Worm (Caenorhabditis elegans) whole organism, L1 larva: ENCODE data around the gene dpy-3.

ENCODE experiments used
- aly-2 ChIP-seq: fragments of 150-350 bp; optimal IDR thresholded peaks from 2 replicates; lab custom pipeline; 2014; ENCODE audit warnings: missing biosample characterization, missing genetic modification characterization
- ceh-63 ChIP-seq: fragments of 200-800 bp; sonication (Bioruptor generic); optimal IDR thresholded peaks from 2 replicates; lab custom pipeline; 2018; ENCODE audit warnings: mild to moderate bottlenecking, missing genetic modification characterization, missing compliant biosample characterization
- ceh-82 ChIP-seq, 3 experiments: fragments of 150-350 bp in 1 of 3; sonication (generic microtip) in 2 of 3; optimal IDR thresholded peaks; 2 replicates each; lab custom pipeline; 2014 to 2017; ENCODE audit warnings: missing biosample characterization in 3 of 3, missing genetic modification characterization in 3 of 3
- ces-1 ChIP-seq: fragments of 150-350 bp; optimal IDR thresholded peaks from 2 replicates; lab custom pipeline; 2014; ENCODE audit warnings: missing biosample characterization, missing genetic modification reagents, missing genetic modification characterization
- dpl-1 ChIP-seq, 3 experiments: fragments of 150-350 bp in 2 of 3; sonication (generic microtip) in 1 of 3; optimal IDR thresholded peaks; 2 replicates each; lab custom pipeline; 2014 to 2017; ENCODE audit warnings: missing biosample characterization in 3 of 3, missing genetic modification characterization in 3 of 3, missing genetic modification reagents in 3 of 3
- dsc-1 ChIP-seq: sonication (generic microtip); optimal IDR thresholded peaks from 2 replicates; lab custom pipeline; 2016; ENCODE audit warnings: mild to moderate bottlenecking, missing genetic modification characterization, missing compliant biosample characterization
- efl-1 ChIP-seq, 4 experiments: fragments of 150-350 bp; optimal IDR thresholded peaks in 3 of 4; peaks in 1 of 4; 1 replicate in 1 of 4; 2 replicates in 3 of 4; lab custom pipeline; 2014; ENCODE audit warnings: missing biosample characterization in 2 of 4, missing genetic modification characterization in 2 of 4, missing genetic modification reagents in 2 of 4
- egl-27 ChIP-seq, 2 experiments: fragments of 150-350 bp in 1 of 2; sonication (generic microtip); optimal IDR thresholded peaks; 3 replicates each; lab custom pipeline; 2017 to 2018; ENCODE audit warnings: missing biosample characterization in 2 of 2, missing genetic modification characterization in 2 of 2, missing genetic modification reagents in 2 of 2
- fkh-10 ChIP-seq: sonication (generic microtip); optimal IDR thresholded peaks from 2 replicates; lab custom pipeline; 2017; ENCODE audit warnings: missing biosample characterization, missing genetic modification reagents, missing genetic modification characterization
- fkh-4 ChIP-seq: sonication (generic microtip); optimal IDR thresholded peaks from 2 replicates; lab custom pipeline; 2016; ENCODE audit warnings: missing compliant biosample characterization, missing genetic modification characterization, borderline replicate concordance
- grh-1 ChIP-seq: fragments of 200-800 bp; sonication (Bioruptor generic); IDR thresholded peaks from 2 replicates; pipeline ENCODE4 v1.3.6; 2022; ENCODE audit warnings: missing genetic modification reagents, missing genetic modification characterization, missing compliant biosample characterization
- hlh-4 ChIP-seq: sonication (generic microtip); optimal IDR thresholded peaks from 2 replicates; lab custom pipeline; 2016; ENCODE audit warnings: mild to moderate bottlenecking, missing genetic modification characterization, missing compliant biosample characterization
- irx-1 ChIP-seq: sonication (generic microtip); optimal IDR thresholded peaks from 2 replicates; lab custom pipeline; 2016; ENCODE audit warnings: missing genetic modification characterization, missing compliant biosample characterization
- lin-14 ChIP-seq: fragments of 200-800 bp; sonication (Bioruptor generic); optimal IDR thresholded peaks from 2 replicates; lab custom pipeline; 2018; ENCODE audit warnings: mild to moderate bottlenecking, missing genetic modification characterization, moderate library complexity, missing compliant biosample characterization
- lin-15B ChIP-seq: fragments of 150-350 bp; sonication (generic microtip); optimal IDR thresholded peaks from 3 replicates; lab custom pipeline; 2014; ENCODE audit warnings: missing biosample characterization, missing genetic modification characterization
- lin-35 ChIP-seq, 2 experiments: fragments of 150-350 bp; optimal IDR thresholded peaks; 2 replicates each; lab custom pipeline; 2014; ENCODE audit warnings: missing biosample characterization in 2 of 2, missing genetic modification characterization in 2 of 2, missing genetic modification reagents in 2 of 2
- lin-39 ChIP-seq: fragments of 150-350 bp; optimal IDR thresholded peaks from 2 replicates; lab custom pipeline; 2014; ENCODE audit warnings: missing biosample characterization, missing genetic modification reagents, missing genetic modification characterization
- lir-3 ChIP-seq: sonication (generic microtip); optimal IDR thresholded peaks from 2 replicates; lab custom pipeline; 2016; ENCODE audit warnings: mild to moderate bottlenecking, missing genetic modification characterization, moderate library complexity, missing compliant biosample characterization; ENCODE audit not compliant: poor library complexity
- lsy-2 ChIP-seq, 2 experiments: fragments of 150-350 bp; optimal IDR thresholded peaks; 2 replicates each; lab custom pipeline; 2014; ENCODE audit warnings: missing biosample characterization in 2 of 2, missing genetic modification characterization in 2 of 2
- mef-2 ChIP-seq: fragments of 150-350 bp; optimal IDR thresholded peaks from 2 replicates; lab custom pipeline; 2014; ENCODE audit warnings: missing biosample characterization, missing genetic modification characterization
- nhr-71 ChIP-seq: sonication (generic microtip); optimal IDR thresholded peaks from 2 replicates; lab custom pipeline; 2016; ENCODE audit warnings: mild to moderate bottlenecking, missing genetic modification characterization, moderate library complexity, missing compliant biosample characterization
- nhr-84 ChIP-seq: sonication (generic microtip); optimal IDR thresholded peaks from 2 replicates; lab custom pipeline; 2017; ENCODE audit warnings: missing biosample characterization, missing genetic modification characterization
- rnt-1 ChIP-seq: sonication (generic microtip); optimal IDR thresholded peaks from 2 replicates; lab custom pipeline; 2016; ENCODE audit warnings: mild to moderate bottlenecking, missing genetic modification characterization, moderate library complexity, missing compliant biosample characterization
- skn-1 ChIP-seq: fragments of 150-350 bp; optimal IDR thresholded peaks from 2 replicates; lab custom pipeline; 2014; ENCODE audit warnings: missing biosample characterization, missing genetic modification characterization
- snpc-4 ChIP-seq: fragments of 150-350 bp; optimal IDR thresholded peaks from 2 replicates; lab custom pipeline; 2014; ENCODE audit warnings: missing biosample characterization, missing genetic modification characterization
- snu-23 ChIP-seq: sonication (generic microtip); optimal IDR thresholded peaks from 2 replicates; lab custom pipeline; 2016; ENCODE audit warnings: missing genetic modification characterization, missing compliant biosample characterization
- tlp-1 ChIP-seq: fragments of 150-350 bp; optimal IDR thresholded peaks from 2 replicates; lab custom pipeline; 2014; ENCODE audit warnings: missing biosample characterization, missing genetic modification characterization
- zag-1 ChIP-seq: fragments of 150-350 bp; optimal IDR thresholded peaks from 2 replicates; lab custom pipeline; 2014; ENCODE audit warnings: missing biosample characterization, missing genetic modification characterization
- ztf-11 ChIP-seq, 2 experiments: sonication (generic microtip); optimal IDR thresholded peaks; 2 replicates each; lab custom pipeline; 2016 to 2017; ENCODE audit warnings: missing genetic modification characterization in 2 of 2, missing biosample characterization in 1 of 2, missing compliant biosample characterization in 1 of 2
- ztf-4 ChIP-seq: fragments of 150-350 bp; optimal IDR thresholded peaks from 2 replicates; lab custom pipeline; 2014; ENCODE audit warnings: missing biosample characterization, missing genetic modification characterization

Gene dpy-3

DNA sequence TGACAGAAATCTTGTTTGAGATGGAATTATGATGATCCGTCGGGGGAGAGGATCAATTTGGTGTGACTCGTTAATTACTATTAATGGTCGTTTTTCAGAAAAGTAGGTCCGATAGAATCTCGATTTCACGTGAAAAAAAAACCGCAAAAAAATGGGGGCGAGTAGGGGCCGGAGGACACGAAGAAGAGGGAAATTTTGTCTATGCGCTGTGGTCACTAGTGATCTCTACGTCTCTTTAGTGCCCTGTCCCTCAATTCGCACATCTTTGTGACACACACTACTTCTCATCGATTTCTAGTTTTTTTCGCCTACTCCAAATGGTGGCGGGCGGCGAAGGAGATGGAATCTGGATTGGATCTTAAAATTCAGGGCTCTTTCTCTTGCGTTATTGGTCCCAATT, 4.8 kb downstream of the dpy-3 start:
- peak in 1 of 3 experiments; percentile 41 for TF ChIP-seq ceh-82 (tag; optimal IDR thresholded peaks at IDR 0.05; lab: Kevin White, UChicago)
- no peak for TF ChIP-seq ceh-63 (GFP tag; lab: Kevin White, UChicago)
- no peak for TF ChIP-seq ces-1 (GFP tag; lab: Kevin White, UChicago)
- peak; percentile 49 for TF ChIP-seq lin-14 (GFP tag; lab: Kevin White, UChicago)
- TF ChIP-seq ztf-4 (tag; lab: Kevin White, UChicago), result no peak
- TF ChIP-seq skn-1 (tag; lab: Kevin White, UChicago), result peak; percentile 42
- no peak for TF ChIP-seq lin-35 (GFP tag; optimal IDR thresholded peaks at IDR 0.05; lab: Kevin White, UChicago)
- peak; percentile 12 for TF ChIP-seq snu-23 (GFP tag; lab: Kevin White, UChicago)

DNA sequence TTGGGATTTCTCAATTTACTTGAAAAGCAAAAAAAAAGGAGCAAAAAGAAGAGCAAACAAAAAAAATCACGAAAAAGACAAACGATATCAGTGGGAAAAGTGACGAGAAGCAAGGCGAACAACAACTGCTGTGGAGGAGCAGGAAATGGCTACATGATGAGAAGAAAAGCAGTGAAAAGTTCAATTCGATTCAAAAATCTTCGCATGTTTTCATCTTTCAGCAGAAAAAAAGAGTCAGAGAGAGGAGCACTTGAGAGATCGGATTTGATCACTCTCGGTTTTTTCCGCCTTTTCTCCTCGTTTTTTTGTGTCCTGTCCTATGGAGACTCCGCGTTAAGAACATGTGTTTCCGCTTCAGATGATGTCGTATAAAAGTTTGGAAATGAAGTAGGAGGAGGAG, 6.5 kb downstream of the dpy-3 start:
- TF ChIP-seq nhr-71 (peak; percentile 34), lin-14 (GFP tag; lab: Kevin White, UChicago) (peak; percentile 86), dsc-1 (peak; percentile 15), mef-2 (tag; lab: Kevin White, UChicago) (no peak), snu-23 (GFP tag; lab: Kevin White, UChicago) (peak; percentile 17), fkh-10 (GFP tag; lab: Kevin White, UChicago) (peak; percentile 91), skn-1 (tag; lab: Kevin White, UChicago) (peak; percentile 19), lsy-2 (tag; optimal IDR thresholded peaks at IDR 0.05; lab: Kevin White, UChicago) (peak in 1 of 2 experiments; percentile 27), ztf-4 (tag; lab: Kevin White, UChicago) (no peak), lin-15B (no peak), efl-1 (optimal IDR thresholded peaks at IDR 0.05; lab: Kevin White, UChicago) (no peak), efl-1 (GFP tag; optimal IDR thresholded peaks at IDR 0.05 in 1 of 2; lab: Kevin White, UChicago) (peak in 1 of 2 experiments; percentile 40)

DNA sequence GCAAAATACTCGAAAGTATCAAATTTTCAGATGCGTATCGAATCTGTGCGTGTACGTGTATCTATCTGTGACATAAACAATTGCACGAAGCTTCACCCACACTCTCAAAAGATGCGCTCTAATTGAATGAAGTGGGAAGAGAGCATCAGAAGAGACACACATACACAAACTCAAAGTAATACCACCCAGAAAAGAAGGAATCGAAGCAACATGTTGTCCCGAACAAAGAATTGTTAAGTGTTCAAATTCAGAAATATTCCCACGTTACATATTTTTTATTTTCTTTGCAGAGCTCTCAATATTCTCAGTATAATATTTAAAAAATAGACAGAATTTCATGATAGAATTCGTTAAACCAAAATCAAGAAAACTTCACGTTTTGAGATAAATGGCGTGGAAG, 8.5 kb downstream of the dpy-3 start:
- TF ChIP-seq lin-14 (GFP tag; lab: Kevin White, UChicago), result peak; percentile 32
- TF ChIP-seq grh-1 (GFP tag; lab: Robert Waterston, UW), result no peak

DNA sequence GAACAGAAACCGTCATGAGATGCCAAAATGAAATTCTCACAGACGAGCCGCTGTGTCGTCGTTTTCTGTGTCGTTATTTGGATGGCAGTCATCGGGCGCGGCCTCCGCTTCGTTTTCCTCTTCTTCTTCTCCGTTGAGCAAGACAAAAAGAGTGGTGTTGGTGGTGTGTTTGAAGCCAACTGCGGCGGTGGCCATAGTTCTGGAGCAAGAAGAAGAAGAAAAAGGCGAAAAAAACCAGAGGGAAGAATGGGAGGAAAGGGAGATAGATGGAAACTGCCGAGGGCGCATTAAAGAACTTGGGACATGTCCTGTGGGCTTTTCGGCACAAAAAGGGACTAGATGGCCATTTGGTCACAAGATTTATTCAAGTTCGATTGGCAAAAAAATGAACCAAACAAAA, 13.8 kb downstream of the dpy-3 start, which contains the start of gene F53B1.9:
Gene F53B1.9, minus strand, starts transcription at position 195 of the 400 bp plus-strand sequence.
- TF ChIP-seq lin-14 (GFP tag; lab: Kevin White, UChicago) (peak; percentile 69), snpc-4 (no peak), aly-2 (tag; lab: Kevin White, UChicago) (no peak), irx-1 (tag; lab: Kevin White, UChicago) (no peak), egl-27 (tag; optimal IDR thresholded peaks at IDR 0.05; lab: Kevin White, UChicago) (no peak), tlp-1 (tag; lab: Kevin White, UChicago) (no peak), grh-1 (GFP tag; lab: Robert Waterston, UW) (no peak), lir-3 (tag; lab: Kevin White, UChicago) (no peak)

DNA sequence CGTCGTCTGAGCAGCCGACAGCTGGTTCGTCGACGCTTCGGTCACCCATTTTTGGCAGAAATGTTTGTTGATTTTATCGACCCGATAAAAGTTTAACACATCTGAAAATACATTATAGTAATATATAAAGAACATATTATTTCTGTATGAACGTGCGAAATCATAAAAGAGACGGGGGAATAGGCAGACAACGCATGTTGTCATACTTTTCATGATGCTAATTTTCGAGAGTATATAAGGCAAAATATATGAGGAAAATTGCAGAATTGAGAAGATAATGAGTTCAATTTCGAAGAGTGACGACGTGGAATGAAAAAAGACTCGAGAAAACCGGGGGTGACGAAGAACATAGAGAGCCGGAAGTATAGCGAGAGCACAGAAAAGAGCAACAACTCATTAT, 15.3 kb downstream of the dpy-3 start, which contains the start of gene F53B1.8:
Gene F53B1.8, minus strand, starts transcription at position 101 of the 400 bp plus-strand sequence.
- no peak for TF ChIP-seq lin-39 (tag; lab: Kevin White, UChicago)
- no peak for TF ChIP-seq nhr-84
- no peak for TF ChIP-seq hlh-4 (tag; lab: Kevin White, UChicago)
- TF ChIP-seq efl-1 (optimal IDR thresholded peaks at IDR 0.05; lab: Kevin White, UChicago), result no peak
- peak in 1 of 2 experiments; percentile 77 for TF ChIP-seq efl-1 (GFP tag; optimal IDR thresholded peaks at IDR 0.05 in 1 of 2; lab: Kevin White, UChicago)
- no peak for TF ChIP-seq dpl-1 (GFP tag; optimal IDR thresholded peaks at IDR 0.05; lab: Kevin White, UChicago)
- no peak for TF ChIP-seq zag-1
- TF ChIP-seq lin-14 (GFP tag; lab: Kevin White, UChicago), result peak; percentile 44
- TF ChIP-seq rnt-1, result no peak
- TF ChIP-seq egl-27 (tag; optimal IDR thresholded peaks at IDR 0.05; lab: Kevin White, UChicago), result no peak
- TF ChIP-seq ztf-11 (tag; optimal IDR thresholded peaks at IDR 0.05; lab: Kevin White, UChicago), result no peak
- TF ChIP-seq fkh-4 (tag; lab: Kevin White, UChicago), result no peak
- TF ChIP-seq, all 84 proteins: peak for 2
